Worm (Caenorhabditis elegans) whole organism, dauer: ENCODE results near the gene sdz-4.
"Not testable (repeated sequence)": the region's sequence is repeated elsewhere in the genome, so short reads cannot be mapped to it uniquely, and the experiment has no call there.

Experiments
- unc-62 ChIP-seq: sonication (generic microtip); optimal IDR thresholded peaks from 2 replicates; lab custom pipeline; 2017; ENCODE audit warnings: missing biosample characterization, missing genetic modification reagents, missing genetic modification characterization

The sdz-4 gene

DNA sequence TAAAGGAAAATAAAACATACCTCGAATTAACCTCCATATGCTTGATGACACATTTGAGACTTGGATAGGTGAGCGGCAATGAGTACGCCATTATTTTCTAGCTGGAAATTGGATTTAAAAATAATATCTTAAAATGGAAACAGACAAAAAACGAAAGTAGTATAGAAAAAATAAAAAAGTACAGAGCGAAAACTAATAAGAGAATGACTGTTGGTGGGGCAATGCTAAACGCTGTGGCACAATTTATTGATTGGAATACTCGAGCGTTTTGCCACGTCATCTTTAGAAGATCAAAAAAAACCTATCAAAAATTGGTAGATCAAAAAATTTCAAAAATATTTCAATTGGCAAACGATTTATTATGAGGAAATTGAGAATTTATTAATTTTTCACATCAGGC is 10.6 kb upstream of the sdz-4 start, which contains the start of gene fbxc-32:
Gene fbxc-32, minus strand, starts transcription at position 101 of the 400 bp plus-strand sequence.
- no peak for TF ChIP-seq unc-62 (GFP tag; lab: Kevin White, UChicago)

DNA sequence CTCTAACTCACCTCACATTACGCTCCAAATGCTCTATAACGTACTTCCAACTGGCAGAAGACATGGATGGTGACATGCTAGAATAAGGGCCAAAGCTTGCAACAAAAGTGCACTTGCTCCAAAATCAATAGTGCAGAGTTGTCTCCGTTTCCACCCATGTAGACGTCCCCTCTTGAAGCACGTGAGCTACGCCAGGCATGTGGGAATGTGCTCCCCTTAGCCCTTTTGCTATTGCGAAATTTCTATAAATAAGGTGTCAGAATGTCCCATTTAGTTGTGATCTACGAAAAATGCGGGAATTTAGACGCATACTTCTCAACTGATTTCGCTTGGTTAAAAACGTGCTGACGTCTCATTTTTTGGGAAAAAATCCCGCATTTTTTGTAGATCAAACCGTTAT is 8.3 kb upstream of the sdz-4 start:
- no peak for TF ChIP-seq unc-62 (GFP tag; lab: Kevin White, UChicago)

- no peak for TF ChIP-seq unc-62 (GFP tag; lab: Kevin White, UChicago)
These were observed 5.7 kb upstream of the sdz-4 start for ce11 chrII:953052-953451.

ce11 chrII:954626-955025 is 4.1 kb upstream of the sdz-4 start, which contains the start of gene fbxc-7:
Gene fbxc-7, plus strand, starts transcription at chrII:954926.
- TF ChIP-seq unc-62 (GFP tag; lab: Kevin White, UChicago), result not testable (repeated sequence)

DNA sequence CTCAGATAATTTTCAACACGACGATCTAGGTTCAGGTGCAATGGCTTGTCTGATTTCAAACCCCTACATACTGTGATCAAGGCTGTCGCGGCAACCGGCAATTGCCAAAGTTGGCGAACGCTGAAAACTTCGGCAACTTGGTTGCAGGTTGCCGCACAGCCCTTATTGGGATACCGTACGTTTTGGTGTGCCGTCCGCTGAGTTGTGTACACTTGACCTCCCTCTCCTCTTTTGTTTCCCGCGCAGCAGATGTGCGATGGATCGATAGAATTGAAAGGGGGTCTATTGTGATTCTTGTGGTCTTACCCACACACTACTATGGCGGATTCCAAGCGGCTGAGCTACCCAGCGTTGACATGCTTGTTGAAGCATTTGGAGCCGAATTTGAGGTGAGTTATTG is 1.5 kb downstream of the sdz-4 start, which contains the start of the genes C32B5.18 and C32B5.7:
Gene C32B5.18, plus strand, starts transcription at position 301 of the 400 bp plus-strand sequence.
Gene C32B5.7, plus strand, starts transcription at position 311 of the 400 bp plus-strand sequence.
- no peak for TF ChIP-seq unc-62 (GFP tag; lab: Kevin White, UChicago)

DNA sequence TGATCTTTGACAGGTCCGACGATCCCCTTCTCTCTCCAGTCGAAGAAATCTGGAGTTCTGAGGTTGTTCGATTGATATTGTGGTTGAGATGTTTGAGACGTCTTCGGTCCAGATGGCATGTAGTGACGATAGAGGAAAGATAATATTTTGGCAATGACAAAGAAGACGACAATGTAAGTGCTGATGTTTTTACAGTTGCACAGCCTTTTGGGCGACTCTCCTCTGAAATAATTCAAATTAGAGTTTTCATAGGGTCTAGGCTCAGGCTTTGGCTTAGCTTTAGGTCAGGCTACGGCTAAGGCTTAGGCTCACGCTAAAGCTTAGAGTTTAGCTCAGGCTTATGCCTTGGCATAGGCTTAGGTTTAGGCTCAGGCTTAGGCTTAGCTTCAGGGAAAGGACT is 3.2 kb downstream of the sdz-4 start, which contains the start of gene C32B5.13:
Gene C32B5.13, minus strand, starts transcription at position 101 of the 400 bp plus-strand sequence.
- TF ChIP-seq unc-62 (GFP tag; lab: Kevin White, UChicago), result no peak

DNA sequence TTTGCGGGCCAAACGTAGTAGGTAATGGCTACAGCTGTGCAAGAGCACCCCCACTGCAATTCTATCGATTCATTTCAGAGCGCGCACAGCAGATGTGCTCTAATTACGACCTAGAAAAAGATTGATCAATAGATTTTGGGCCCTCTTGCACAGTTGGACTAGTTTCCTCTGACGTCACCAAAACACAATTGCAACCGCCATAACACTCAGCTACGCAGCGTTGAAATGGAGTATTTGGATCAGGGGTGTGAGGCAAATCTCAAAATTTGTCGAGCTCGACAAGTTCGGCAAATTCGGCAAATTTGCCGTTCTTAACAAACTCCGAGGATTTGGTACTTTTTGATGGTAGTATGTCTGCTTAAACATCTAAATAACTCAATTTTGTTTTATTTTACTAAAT is 8.2 kb downstream of the sdz-4 start, which contains the start of gene fbxc-18:
Gene fbxc-18, minus strand, starts transcription at position 101 of the 400 bp plus-strand sequence.
- TF ChIP-seq unc-62 (GFP tag; lab: Kevin White, UChicago), result not testable (repeated sequence)

DNA sequence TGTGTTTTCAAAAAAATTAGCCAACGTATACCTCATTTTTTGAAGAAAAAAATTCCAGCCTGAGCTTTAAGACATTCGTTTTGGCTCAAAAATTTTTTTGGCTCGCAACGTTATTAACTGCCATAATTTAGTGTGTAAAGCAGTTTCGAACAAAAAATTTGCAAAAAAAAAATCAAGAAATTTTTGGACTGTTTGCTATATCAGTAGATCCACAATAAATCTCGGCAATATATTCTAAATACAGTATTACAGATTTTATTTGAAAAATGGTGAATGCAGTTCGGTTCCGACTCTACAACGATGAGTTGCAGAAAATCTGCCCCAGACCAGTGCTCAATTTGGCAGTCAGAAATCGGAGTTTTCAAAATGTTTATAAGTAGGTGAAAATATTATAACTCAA is 9.4 kb downstream of the sdz-4 start, which contains the start of gene C32B5.6:
Gene C32B5.6, plus strand, starts transcription at position 301 of the 400 bp plus-strand sequence.
- TF ChIP-seq unc-62 (GFP tag; lab: Kevin White, UChicago), result not testable (repeated sequence)

DNA sequence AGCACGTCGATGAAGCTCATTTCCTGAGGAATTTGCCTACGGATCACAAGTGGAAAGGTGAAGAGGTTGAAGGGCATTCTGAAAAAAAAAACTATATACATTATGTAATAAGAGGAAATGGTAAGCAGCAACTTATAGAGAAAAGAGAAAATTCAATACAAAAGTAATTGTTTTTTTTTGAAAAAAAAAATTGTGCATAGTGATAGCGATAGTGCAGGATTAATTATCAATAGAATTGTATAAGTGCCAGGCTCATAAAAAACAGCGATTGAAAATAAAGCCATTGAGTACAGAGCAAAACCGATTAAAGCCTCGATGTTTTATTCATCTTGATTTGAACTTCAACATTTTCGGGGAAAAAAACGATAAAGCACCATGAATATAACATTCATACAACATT is 14.1 kb downstream of the sdz-4 start, which contains the start of gene C32B5.15:
Gene C32B5.15, minus strand, starts transcription at position 101 of the 400 bp plus-strand sequence.
- TF ChIP-seq unc-62 (GFP tag; lab: Kevin White, UChicago), result no peak

- no peak for TF ChIP-seq unc-62 (GFP tag; lab: Kevin White, UChicago)
These were observed 15.3 kb downstream of the sdz-4 start, which contains the start of gene fbxc-14 for ce11 chrII:973999-974398. Gene fbxc-14, plus strand, starts transcription at chrII:974299.

- no peak for TF ChIP-seq unc-62 (GFP tag; lab: Kevin White, UChicago)
These were observed 20.4 kb downstream of the sdz-4 start, which contains the start of the genes fbxc-17 and fbxc-15 for ce11 chrII:979135-979534. Gene fbxc-17, minus strand, starts transcription at chrII:979235. Gene fbxc-15, plus strand, starts transcription at chrII:979423.

ce11 chrII:982842-983241 is 24.1 kb downstream of the sdz-4 start, which contains the start of gene srh-274:
Gene srh-274, plus strand, starts transcription at chrII:983142.
- no peak for TF ChIP-seq unc-62 (GFP tag; lab: Kevin White, UChicago)

- TF ChIP-seq unc-62 (GFP tag; lab: Kevin White, UChicago), result not testable (repeated sequence)
These were observed 27.0 kb downstream of the sdz-4 start, which contains the start of gene fbxc-40 for ce11 chrII:985703-986102. Gene fbxc-40, plus strand, starts transcription at chrII:986003.

DNA sequence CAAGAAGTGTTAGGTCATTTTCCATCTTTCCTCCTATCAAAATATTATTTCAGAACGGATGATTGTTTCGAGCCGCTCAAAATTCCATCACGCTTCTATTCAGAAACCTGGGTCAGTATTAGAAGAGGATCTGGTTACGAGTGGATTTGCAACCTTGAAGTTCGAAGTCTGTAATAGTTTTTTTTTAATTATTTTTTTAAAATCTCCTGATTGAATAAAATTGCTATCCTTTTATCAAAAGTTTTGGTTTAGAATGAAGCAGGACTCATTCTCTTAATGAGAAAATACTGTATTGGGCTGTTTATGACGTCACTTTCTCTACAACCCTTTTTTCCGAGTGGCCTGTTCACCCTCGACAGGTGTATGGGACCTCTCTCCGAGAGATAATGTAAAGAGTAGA is 29.7 kb downstream of the sdz-4 start, which contains the start of gene fbxc-39:
Gene fbxc-39, plus strand, starts transcription at position 301 of the 400 bp plus-strand sequence.
- TF ChIP-seq unc-62 (GFP tag; lab: Kevin White, UChicago), result no peak

DNA sequence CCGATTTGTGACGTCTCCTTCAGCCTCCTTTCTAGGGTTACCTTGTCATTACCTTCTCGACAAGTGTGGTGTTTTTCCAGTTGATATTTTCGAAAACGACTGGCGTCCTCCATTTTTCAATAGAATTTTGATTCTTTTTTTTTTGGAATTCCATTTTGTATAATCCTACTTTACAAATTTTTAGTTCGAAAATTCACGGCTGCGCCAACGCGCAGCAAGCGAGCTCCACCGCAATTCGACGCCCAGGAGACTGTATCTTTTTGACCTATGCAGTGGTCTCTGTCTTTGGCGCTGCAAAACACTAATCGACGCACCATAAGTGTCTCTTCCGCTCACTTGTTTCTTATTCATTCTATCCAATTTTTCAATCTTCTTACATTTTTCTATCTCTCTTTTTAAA is 32.6 kb downstream of the sdz-4 start, which contains the start of gene fbxc-42:
Gene fbxc-42, plus strand, starts transcription at position 301 of the 400 bp plus-strand sequence.
- no peak for TF ChIP-seq unc-62 (GFP tag; lab: Kevin White, UChicago)

DNA sequence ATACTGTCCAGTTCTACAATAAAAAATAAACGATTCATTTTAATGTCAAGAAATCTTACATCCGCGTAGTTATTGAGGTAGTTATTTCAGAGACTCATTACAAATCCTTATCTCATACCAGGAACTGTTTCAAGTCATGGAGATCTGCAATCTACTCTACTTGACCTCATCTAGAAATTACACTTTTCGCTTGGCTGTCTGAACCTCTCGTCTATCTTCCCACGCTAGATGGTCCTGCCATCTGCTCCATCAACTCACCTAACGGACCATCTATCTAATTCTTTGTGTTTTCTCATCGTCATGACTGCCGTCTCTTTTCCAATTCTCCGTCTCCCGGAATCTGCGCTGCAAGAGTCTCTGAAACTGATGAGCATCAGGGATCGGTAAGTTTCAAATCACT is 35.5 kb downstream of the sdz-4 start, which contains the start of gene F45D11.7:
Gene F45D11.7, plus strand, starts transcription at position 301 of the 400 bp plus-strand sequence.
- TF ChIP-seq unc-62 (GFP tag; lab: Kevin White, UChicago), result not testable (repeated sequence)
